Worm (Caenorhabditis elegans): ENCODE measurements around the gene slc-30A9.
"Not testable (repeated sequence)": the region's sequence is repeated elsewhere in the genome, so short reads cannot be mapped to it uniquely, and the experiment has no call there.

- TF ChIP-seq nhr-237 (tag; optimal IDR thresholded peaks at IDR 0.05); egl-27 (tag; optimal IDR thresholded peaks at IDR 0.05); nhr-12 (tag; optimal IDR thresholded peaks at IDR 0.05); aly-2 (tag; optimal IDR thresholded peaks at IDR 0.05); nhr-25 (tag; optimal IDR thresholded peaks at IDR 0.05); sma-9 (GFP tag; optimal IDR thresholded peaks at IDR 0.05); sma-9 (tag; optimal IDR thresholded peaks at IDR 0.05); snpc-4 (tag; optimal IDR thresholded peaks at IDR 0.05); ztf-11 (tag; optimal IDR thresholded peaks at IDR 0.05); lin-11 (tag; optimal IDR thresholded peaks at IDR 0.05); mdl-1 (tag; optimal IDR thresholded peaks at IDR 0.05); R02D3.7 (tag; optimal IDR thresholded peaks at IDR 0.05); zag-1 (tag; optimal IDR thresholded peaks at IDR 0.05); nhr-6 (tag; optimal IDR thresholded peaks at IDR 0.05): not testable (repeated sequence)
Measured at ce11 chrIII:2699363-2699762, 746 bp upstream of the slc-30A9 start, which contains the start of gene cox-6B.

Data from whole organism, L2 larva.